Fruit fly (Drosophila melanogaster): Measurements from ENCODE around the gene CG2100.

Gene CG2100

dm6 chr3R:5771614-5772202 lies 35.6 kb upstream of the CG2100 start:
- no peak for TF ChIP-seq fru (optimal IDR thresholded peaks at IDR 0.05)
- TF ChIP-seq luna (GFP tag; optimal IDR thresholded peaks at IDR 0.05) = no peak
- 0 out of 2 replicates have a peak, but pooled peaks have one; percentile 28 for TF ChIP-seq crol (GFP tag; IDR thresholded peaks at IDR 0.05)
- TF ChIP-seq z (GFP tag; IDR thresholded peaks at IDR 0.05) = peak; percentile 72
- TF ChIP-seq CG10321 (GFP tag; IDR thresholded peaks at IDR 0.05) = 0 out of 2 replicates have a peak, but pooled peaks have one; percentile 14
- TF ChIP-seq Deaf1 (tag; optimal IDR thresholded peaks at IDR 0.05) = peak; percentile 95
- TF ChIP-seq nom (GFP tag; optimal IDR thresholded peaks at IDR 0.05) = no peak
- TF ChIP-seq CG17359 (tag; optimal IDR thresholded peaks at IDR 0.05) = no peak
- peak; percentile 46 for TF ChIP-seq CG13894 (tag; optimal IDR thresholded peaks at IDR 0.05)
- peak; percentile 93 for TF ChIP-seq Ets65A (GFP tag)
- peak; percentile 30 for TF ChIP-seq CG1832 (GFP tag; optimal IDR thresholded peaks at IDR 0.05)
- TF ChIP-seq Bgb (GFP tag; IDR thresholded peaks at IDR 0.05; ENCODE audit: partially characterized antibody) = 0 out of 2 replicates have a peak, but pooled peaks have one; percentile 23
- TF ChIP-seq Ravus (GFP tag; IDR thresholded peaks at IDR 0.05) = no peak
- 0 out of 2 replicates have a peak, but pooled peaks have one; percentile 9 for TF ChIP-seq NFAT (GFP tag; IDR thresholded peaks at IDR 0.05)
- peak; percentile 42 for TF ChIP-seq scrt (GFP tag; optimal IDR thresholded peaks at IDR 0.05)
- TF ChIP-seq abd-A (tag; optimal IDR thresholded peaks at IDR 0.05) = peak; percentile 53
- no peak for TF ChIP-seq CG14050 (GFP tag; IDR thresholded peaks at IDR 0.05)
- TF ChIP-seq CG31224 (GFP tag; IDR thresholded peaks at IDR 0.05) = peak; percentile 70
- no peak for TF ChIP-seq Oli (tag; optimal IDR thresholded peaks at IDR 0.05)

- TF ChIP-seq Sox100B (GFP tag; optimal IDR thresholded peaks at IDR 0.05) (no peak), CG6765 (GFP tag; optimal IDR thresholded peaks at IDR 0.05) (no peak), CG6813 (GFP tag; optimal IDR thresholded peaks at IDR 0.05) (peak; percentile 39), CG15696 (tag; optimal IDR thresholded peaks at IDR 0.05) (peak; percentile 79), CG33557 (GFP tag; optimal IDR thresholded peaks at IDR 0.05) (peak; percentile 27), CG17912 (GFP tag; optimal IDR thresholded peaks at IDR 0.05) (no peak), dmrt11E (tag; optimal IDR thresholded peaks at IDR 0.05) (peak; percentile 46), CG17568 (GFP tag; optimal IDR thresholded peaks at IDR 0.05) (no peak), CG2202 (tag; optimal IDR thresholded peaks at IDR 0.05) (peak; percentile 37), MTF-1 (GFP tag; optimal IDR thresholded peaks at IDR 0.05; ENCODE audit: borderline replicate concordance) (peak; percentile 3), NC2α (GFP tag; optimal IDR thresholded peaks at IDR 0.05) (no peak), sens (GFP tag) (peak; percentile 71), CG11696 (GFP tag; IDR thresholded peaks at IDR 0.05) (no peak), ac (GFP tag; optimal IDR thresholded peaks at IDR 0.05) (peak; percentile 39), vnd (GFP tag; IDR thresholded peaks at IDR 0.05; ENCODE audit: partially characterized antibody) (no peak), tup (GFP tag; optimal IDR thresholded peaks at IDR 0.05) (no peak)
Observed at dm6 chr3R:5760980-5761379, 24.8 kb upstream of the CG2100 start.

- TF ChIP-seq Optix (GFP tag; IDR thresholded peaks at IDR 0.05) (no peak), Side (GFP tag; optimal IDR thresholded peaks at IDR 0.05) (peak; percentile 63), slbo (GFP tag; IDR thresholded peaks at IDR 0.05) (peak; percentile 68), CG14710 (tag; optimal IDR thresholded peaks at IDR 0.05) (peak; percentile 63), repo (GFP tag; optimal IDR thresholded peaks at IDR 0.05) (peak; percentile 41), Xrp1 (GFP tag; IDR thresholded peaks at IDR 0.05) (no peak), Aef1 (GFP tag; IDR thresholded peaks at IDR 0.05) (0 out of 3 replicates have a peak, but pooled peaks have one; percentile 31), CG7963 (GFP tag; IDR thresholded peaks at IDR 0.05; ENCODE audit: partially characterized antibody) (peak; percentile 55; the same call in 2 of the 3 replicates), chinmo (GFP tag; IDR thresholded peaks at IDR 0.05; ENCODE audit: partially characterized antibody) (peak; percentile 81; the same call in 2 of the 4 replicates), Rfx (GFP tag; IDR thresholded peaks at IDR 0.05) (peak; percentile 66; the same call in 1 of the 2 replicates), CG18011 (GFP tag; optimal IDR thresholded peaks at IDR 0.05) (no peak), Dip3 (GFP tag; optimal IDR thresholded peaks at IDR 0.05) (no peak), CG2202 (tag; optimal IDR thresholded peaks at IDR 0.05) (no peak), CG11456 (GFP tag; IDR thresholded peaks at IDR 0.05) (peak; percentile 56; the same call in 1 of the 3 replicates), CG6765 (GFP tag; optimal IDR thresholded peaks at IDR 0.05) (no peak)
Observed at dm6 chr3R:5758624-5759209, 22.6 kb upstream of the CG2100 start, which contains the start of gene Sec8. Sec8 (minus strand) TSS chr3R:5758997.

Measured in whole organism, embryonic.